Worm (Caenorhabditis elegans) whole organism, young adult: ENCODE measurements around the gene fbxa-157.
A peak's percentile ranks its signal among the peaks of the same experiment; 100 is the strongest.

ENCODE experiments used
- B0035.1 ChIP-seq: sonication (generic microtip); optimal IDR thresholded peaks from 2 replicates; lab custom pipeline; 2016; ENCODE audit warnings: missing genetic modification characterization, mild to moderate bottlenecking, missing compliant biosample characterization, missing genotype, missing genetic modification reagents
- B0261.1 ChIP-seq: sonication (generic microtip); optimal IDR thresholded peaks from 2 replicates; lab custom pipeline; 2016; ENCODE audit warnings: mild to moderate bottlenecking, missing genetic modification characterization, moderate library complexity, missing compliant biosample characterization
- B0336.3 ChIP-seq: fragments of 200-800 bp; sonication (Bioruptor generic); IDR thresholded peaks from 2 replicates; pipeline ENCODE4 v1.3.6; 2022; ENCODE audit warnings: missing genetic modification characterization, missing compliant biosample characterization
- C06A6.2 ChIP-seq: fragments of 200-800 bp; sonication (Bioruptor generic); conservative IDR thresholded peaks from 2 replicates; pipeline ENCODE4 v1.3.6; 2022; ENCODE audit warnings: missing genetic modification characterization, missing compliant biosample characterization
- C17E4.6 ChIP-seq: fragments of 200-800 bp; sonication (Bioruptor generic); IDR thresholded peaks from 2 replicates; pipeline ENCODE4 v1.3.6; 2022; ENCODE audit warnings: missing genetic modification reagents, missing genetic modification characterization, missing compliant biosample characterization
- F23B12.7 ChIP-seq: sonication (generic microtip); optimal IDR thresholded peaks from 2 replicates; lab custom pipeline; 2017; ENCODE audit warnings: missing genetic modification characterization, mild to moderate bottlenecking, missing compliant biosample characterization, antibody characterized with exemption, moderate library complexity; ENCODE audit not compliant: insufficient read depth
- F39B2.1 ChIP-seq: fragments of 200-800 bp; sonication (Bioruptor generic); IDR thresholded peaks from 2 replicates; pipeline ENCODE4 v1.3.6; 2022; ENCODE audit warnings: missing genetic modification reagents, missing genetic modification characterization, missing compliant biosample characterization
- F49E8.2 ChIP-seq: sonication (generic microtip); optimal IDR thresholded peaks from 3 replicates; lab custom pipeline; 2017; ENCODE audit warnings: missing genetic modification characterization, mild to moderate bottlenecking, missing compliant biosample characterization, antibody characterized with exemption, moderate library complexity; ENCODE audit not compliant: insufficient read depth
- F52B5.7 ChIP-seq: sonication (generic microtip); optimal IDR thresholded peaks from 2 replicates; lab custom pipeline; 2016; ENCODE audit warnings: mild to moderate bottlenecking, missing genetic modification characterization, missing compliant biosample characterization
- F55B11.4 ChIP-seq: sonication (generic microtip); optimal IDR thresholded peaks from 2 replicates; lab custom pipeline; 2016; ENCODE audit warnings: missing compliant biosample characterization, missing genetic modification characterization, borderline replicate concordance; ENCODE audit not compliant: insufficient read depth
- T07F8.4 ChIP-seq: sonication (generic microtip); optimal IDR thresholded peaks from 2 replicates; lab custom pipeline; 2016; ENCODE audit warnings: mild to moderate bottlenecking, missing genetic modification characterization, moderate library complexity, missing compliant biosample characterization
- Y53G8AR.9 ChIP-seq: fragments of 200-800 bp; sonication (Bioruptor generic); conservative IDR thresholded peaks from 2 replicates; pipeline ENCODE4 v1.3.6; 2022; ENCODE audit warnings: missing genetic modification reagents, missing genetic modification characterization, missing compliant biosample characterization
- ZK185.1 ChIP-seq: sonication (generic microtip); optimal IDR thresholded peaks from 2 replicates; lab custom pipeline; 2016; ENCODE audit warnings: mild to moderate bottlenecking, missing genetic modification characterization, missing compliant biosample characterization; ENCODE audit not compliant: poor library complexity, severe bottlenecking
- ama-1 ChIP-seq, 3 experiments: fragments of 150-350 bp in 1 of 3; sonication (generic microtip) in 2 of 3; optimal IDR thresholded peaks; 2 replicates each; lab custom pipeline; 2014 to 2018; ENCODE audit warnings: missing biosample characterization in 2 of 3, missing genetic modification characterization in 2 of 3, missing genetic modification reagents in 2 of 3
- atf-7 ChIP-seq: sonication (generic microtip); optimal IDR thresholded peaks from 2 replicates; lab custom pipeline; 2017; ENCODE audit warnings: mild to moderate bottlenecking, missing genetic modification characterization, missing compliant biosample characterization
- attf-3 ChIP-seq: fragments of 200-800 bp; sonication (Bioruptor generic); conservative IDR thresholded peaks from 2 replicates; pipeline ENCODE4 v1.3.6; 2022; ENCODE audit warnings: missing genetic modification reagents, missing genetic modification characterization, missing compliant biosample characterization
- attf-5 ChIP-seq: fragments of 200-800 bp; sonication (Bioruptor generic); optimal IDR thresholded peaks from 2 replicates; lab custom pipeline; 2018; ENCODE audit warnings: mild to moderate bottlenecking, missing genetic modification characterization, missing compliant biosample characterization
- ceh-40 ChIP-seq: fragments of 200-800 bp; sonication (Bioruptor generic); IDR thresholded peaks from 2 replicates; pipeline ENCODE4 v1.3.6; 2022; ENCODE audit warnings: missing genetic modification characterization, missing compliant biosample characterization
- chd-7 ChIP-seq: sonication (generic microtip); optimal IDR thresholded peaks from 2 replicates; lab custom pipeline; 2016; ENCODE audit warnings: mild to moderate bottlenecking, missing genetic modification characterization, moderate library complexity, missing compliant biosample characterization
- dpff-1 ChIP-seq: sonication (generic microtip); optimal IDR thresholded peaks from 2 replicates; lab custom pipeline; 2017; ENCODE audit warnings: mild to moderate bottlenecking, missing genetic modification characterization, missing compliant biosample characterization
- ekl-4 ChIP-seq: fragments of 200-800 bp; sonication (Bioruptor generic); IDR thresholded peaks from 2 replicates; pipeline ENCODE4 v1.3.6; 2022; ENCODE audit warnings: missing genetic modification reagents, missing genetic modification characterization, missing compliant biosample characterization
- fkh-3 ChIP-seq: sonication (generic microtip); optimal IDR thresholded peaks from 2 replicates; lab custom pipeline; 2016; ENCODE audit warnings: mild to moderate bottlenecking, missing genetic modification characterization, missing compliant biosample characterization
- gei-17 ChIP-seq: fragments of 200-800 bp; sonication (Bioruptor generic); optimal IDR thresholded peaks from 2 replicates; lab custom pipeline; 2018; ENCODE audit warnings: mild to moderate bottlenecking, missing genetic modification characterization, missing compliant biosample characterization
- him-1 ChIP-seq: sonication (generic microtip); optimal IDR thresholded peaks from 2 replicates; lab custom pipeline; 2016; ENCODE audit warnings: missing genotype, missing genetic modification reagents, missing genetic modification characterization, missing compliant biosample characterization
- hlh-12 ChIP-seq: sonication (generic microtip); optimal IDR thresholded peaks from 2 replicates; lab custom pipeline; 2016; ENCODE audit warnings: missing genetic modification characterization, missing compliant biosample characterization
- hlh-26 ChIP-seq: fragments of 200-800 bp; sonication (Bioruptor generic); conservative IDR thresholded peaks from 2 replicates; pipeline ENCODE4 v1.3.6; 2022; ENCODE audit warnings: missing genetic modification reagents, missing genetic modification characterization, missing compliant biosample characterization
- hmg-1.2 ChIP-seq: fragments of 200-800 bp; sonication (Bioruptor generic); IDR thresholded peaks from 2 replicates; pipeline ENCODE4 v1.3.6; 2022; ENCODE audit warnings: missing genetic modification reagents, missing genetic modification characterization, missing compliant biosample characterization
- hrde-1 ChIP-seq: sonication (generic microtip); optimal IDR thresholded peaks from 2 replicates; lab custom pipeline; 2016; ENCODE audit warnings: missing genetic modification characterization, mild to moderate bottlenecking, missing compliant biosample characterization, moderate library complexity, missing genotype, missing genetic modification reagents, borderline replicate concordance
- let-526 ChIP-seq: fragments of 200-800 bp; sonication (Bioruptor generic); IDR thresholded peaks from 2 replicates; pipeline ENCODE4 v1.3.6; 2022; ENCODE audit warnings: missing genetic modification reagents, missing genetic modification characterization, missing compliant biosample characterization
- madf-3 ChIP-seq: fragments of 200-800 bp; sonication (Bioruptor generic); IDR thresholded peaks from 2 replicates; pipeline ENCODE4 v1.3.6; 2022; ENCODE audit warnings: missing genetic modification reagents, missing genetic modification characterization, missing compliant biosample characterization
- mcd-1 ChIP-seq: fragments of 200-800 bp; sonication (Bioruptor generic); IDR thresholded peaks from 2 replicates; pipeline ENCODE4 v1.3.6; 2022; ENCODE audit warnings: missing genetic modification reagents, missing genetic modification characterization, missing compliant biosample characterization
- nhr-27 ChIP-seq: fragments of 200-800 bp; sonication (Bioruptor generic); optimal IDR thresholded peaks from 2 replicates; lab custom pipeline; 2018; ENCODE audit warnings: mild to moderate bottlenecking, missing genetic modification characterization, moderate library complexity, missing compliant biosample characterization
- pbrm-1 ChIP-seq: fragments of 200-800 bp; sonication (Bioruptor generic); IDR thresholded peaks from 2 replicates; pipeline ENCODE4 v1.3.6; 2022; ENCODE audit warnings: missing genetic modification reagents, missing genetic modification characterization, missing compliant biosample characterization
- pha-4 ChIP-seq: fragments of 150-350 bp; sonication (generic microtip); optimal IDR thresholded peaks from 2 replicates; lab custom pipeline; 2014; ENCODE audit warnings: missing biosample characterization, missing genetic modification reagents, missing genetic modification characterization
- rpc-1 ChIP-seq, 2 experiments: fragments of 150-350 bp in 1 of 2; sonication (generic microtip) in 1 of 2; optimal IDR thresholded peaks; 2 replicates each; lab custom pipeline; 2014 to 2018; ENCODE audit warnings: missing biosample characterization in 1 of 2, missing genetic modification characterization in 1 of 2, missing genetic modification reagents in 1 of 2, missing genotype in 1 of 2
- sdz-38 ChIP-seq: sonication (generic microtip); optimal IDR thresholded peaks from 2 replicates; lab custom pipeline; 2016; ENCODE audit warnings: missing genotype, missing genetic modification characterization, missing compliant biosample characterization
- snpc-3.4 ChIP-seq: sonication (generic microtip); optimal IDR thresholded peaks from 2 replicates; lab custom pipeline; 2017; ENCODE audit warnings: missing genetic modification characterization, mild to moderate bottlenecking, missing compliant biosample characterization, antibody characterized with exemption, moderate library complexity, missing genotype, missing genetic modification reagents
- sptf-2 ChIP-seq: fragments of 200-800 bp; sonication (Bioruptor generic); optimal IDR thresholded peaks from 2 replicates; lab custom pipeline; 2018; ENCODE audit warnings: mild to moderate bottlenecking, missing genetic modification characterization, missing compliant biosample characterization
- tbp1 ChIP-seq: fragments of 200-800 bp; sonication (Bioruptor generic); optimal IDR thresholded peaks from 2 replicates; lab custom pipeline; 2018; ENCODE audit warnings: mild to moderate bottlenecking, missing genetic modification characterization, missing compliant biosample characterization
- xnd-1 ChIP-seq: sonication (generic microtip); optimal IDR thresholded peaks from 2 replicates; lab custom pipeline; 2016; ENCODE audit warnings: missing genotype, missing genetic modification reagents, missing genetic modification characterization, missing compliant biosample characterization
- zfh-2 ChIP-seq: fragments of 200-800 bp; sonication (Bioruptor generic); conservative IDR thresholded peaks from 2 replicates; pipeline ENCODE4 v1.3.6; 2022; ENCODE audit warnings: missing genetic modification reagents, missing genetic modification characterization, missing compliant biosample characterization
- zim-3 ChIP-seq: sonication (generic microtip); optimal IDR thresholded peaks from 2 replicates; lab custom pipeline; 2017; ENCODE audit warnings: mild to moderate bottlenecking, missing genetic modification characterization, moderate library complexity, missing compliant biosample characterization
- ztf-18 ChIP-seq: sonication (generic microtip); optimal IDR thresholded peaks from 2 replicates; lab custom pipeline; 2016; ENCODE audit warnings: missing genotype, mild to moderate bottlenecking, missing genetic modification characterization, missing compliant biosample characterization

Gene fbxa-157

DNA sequence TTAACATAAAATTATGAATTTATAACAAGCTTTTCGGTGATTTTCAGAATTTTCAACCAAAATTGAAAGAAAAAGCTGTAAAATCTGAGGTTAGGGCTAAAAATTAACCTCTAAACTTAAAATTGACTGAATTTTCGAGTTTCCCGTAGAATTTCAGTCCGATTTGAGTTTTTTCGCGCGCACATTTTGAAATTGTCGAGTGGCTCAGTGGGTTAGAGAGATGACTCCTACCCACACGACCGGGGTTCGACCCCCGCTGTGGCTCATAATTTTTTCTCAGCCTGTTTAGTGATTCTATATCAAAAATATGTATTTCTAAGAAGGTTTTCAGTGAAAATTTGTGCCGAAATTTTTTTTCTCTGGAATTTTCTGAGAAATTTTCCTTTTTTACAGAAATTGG is 32.2 kb downstream of the fbxa-157 start:
- TF ChIP-seq zfh-2, result no peak
- TF ChIP-seq B0261.1 (tag; lab: Kevin White, UChicago), result peak; percentile 31
- peak; percentile 10 for TF ChIP-seq him-1 (tag; lab: Kevin White, UChicago)
- TF ChIP-seq rpc-1 (optimal IDR thresholded peaks at IDR 0.05; lab: Kevin White, UChicago), result peak; percentile 3
- peak; percentile 58 for TF ChIP-seq rpc-1 (tag; optimal IDR thresholded peaks at IDR 0.05; lab: Kevin White, UChicago)
- peak; percentile 70 for TF ChIP-seq tbp1

DNA sequence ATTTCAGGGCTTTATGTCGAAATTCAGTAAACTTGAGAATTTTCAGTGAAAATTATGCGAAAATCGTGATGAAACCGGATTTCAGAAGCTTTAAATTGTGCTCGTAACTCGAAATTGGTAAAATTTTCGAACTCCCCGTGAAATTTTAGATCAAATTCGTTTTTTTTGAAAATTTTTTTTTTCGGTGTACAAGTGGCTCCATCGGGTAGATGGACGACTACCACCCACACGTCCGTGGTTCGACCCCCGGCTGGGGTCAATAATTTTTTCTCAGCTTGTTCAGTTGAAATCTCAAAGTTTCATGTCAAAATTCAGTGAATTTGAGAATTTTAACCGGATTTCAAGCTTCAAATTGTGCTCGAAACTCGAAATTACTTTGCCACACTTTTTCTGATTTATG is 36.3 kb downstream of the fbxa-157 start:
- TF ChIP-seq Y53G8AR.9 (GFP tag; lab: Robert Waterston, UW) (0 out of 2 replicates have a peak, but pooled peaks have one; percentile 24), him-1 (tag; lab: Kevin White, UChicago) (peak; percentile 95), ceh-40 (GFP tag; lab: Robert Waterston, UW) (no peak), F55B11.4 (tag; lab: Kevin White, UChicago) (no peak), ztf-18 (tag; lab: Kevin White, UChicago) (no peak), rpc-1 (optimal IDR thresholded peaks at IDR 0.05; lab: Kevin White, UChicago) (no peak), rpc-1 (tag; optimal IDR thresholded peaks at IDR 0.05; lab: Kevin White, UChicago) (peak; percentile 39), attf-5 (GFP tag; lab: Kevin White, UChicago) (peak; percentile 3), madf-3 (GFP tag; lab: Robert Waterston, UW) (0 out of 2 replicates have a peak, but pooled peaks have one; percentile 37), pha-4 (tag; lab: Kevin White, UChicago) (no peak), C17E4.6 (GFP tag; lab: Robert Waterston, UW) (no peak), F23B12.7 (tag; lab: Kevin White, UChicago) (no peak), hrde-1 (tag; lab: Kevin White, UChicago) (no peak), C06A6.2 (GFP tag; lab: Robert Waterston, UW) (no peak), let-526 (GFP tag; lab: Robert Waterston, UW) (no peak), atf-7 (tag; lab: Kevin White, UChicago) (no peak), fkh-3 (tag; lab: Kevin White, UChicago) (no peak), pbrm-1 (GFP tag; lab: Robert Waterston, UW) (peak; percentile 17; the same call in 1 of the 2 replicates), B0035.1 (tag; lab: Kevin White, UChicago) (no peak), chd-7 (tag; lab: Kevin White, UChicago) (no peak), ekl-4 (GFP tag; lab: Robert Waterston, UW) (0 out of 2 replicates have a peak, but pooled peaks have one; percentile 14), hlh-12 (no peak), B0336.3 (peak; percentile 21; the same call in 1 of the 2 replicates), mcd-1 (GFP tag; lab: Robert Waterston, UW) (peak; percentile 23; the same call in 1 of the 2 replicates), F52B5.7 (tag; lab: Kevin White, UChicago) (no peak), F49E8.2 (tag; lab: Kevin White, UChicago) (peak; percentile 2), hmg-1.2 (GFP tag; lab: Robert Waterston, UW) (0 out of 2 replicates have a peak, but pooled peaks have one; percentile 16), ama-1 (optimal IDR thresholded peaks at IDR 0.05; lab: Kevin White, UChicago) (no peak), ama-1 (GFP tag; optimal IDR thresholded peaks at IDR 0.05; lab: Kevin White, UChicago) (peak in 1 of 2 experiments; percentile 20), T07F8.4 (tag; lab: Kevin White, UChicago) (no peak)

DNA sequence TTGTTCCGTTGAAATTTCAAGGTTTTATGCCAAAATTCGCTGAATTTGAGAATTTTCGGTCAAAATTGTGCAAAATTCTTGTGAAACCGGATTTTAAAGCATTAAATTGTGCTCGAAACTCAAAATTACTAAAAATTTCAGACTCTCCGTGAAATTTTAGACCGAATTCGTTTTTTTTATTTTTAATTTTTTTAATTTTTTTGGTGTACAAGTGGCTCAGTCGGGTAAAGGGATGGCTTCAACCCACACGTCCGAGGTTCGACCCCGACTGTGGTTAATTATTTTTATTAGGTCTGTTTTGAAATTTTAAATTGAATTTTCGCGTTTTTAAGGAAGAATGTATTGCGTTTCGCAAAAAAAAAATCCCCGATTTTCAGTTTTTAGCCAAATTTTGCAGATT is 39.4 kb downstream of the fbxa-157 start:
- TF ChIP-seq ZK185.1 (tag; lab: Kevin White, UChicago) (no peak), nhr-27 (tag; lab: Kevin White, UChicago) (no peak), F39B2.1 (GFP tag; lab: Robert Waterston, UW) (no peak), attf-3 (GFP tag; lab: Robert Waterston, UW) (no peak), F55B11.4 (tag; lab: Kevin White, UChicago) (no peak), gei-17 (no peak), atf-7 (tag; lab: Kevin White, UChicago) (no peak), tbp1 (peak; percentile 53), F52B5.7 (tag; lab: Kevin White, UChicago) (no peak), dpff-1 (tag; lab: Kevin White, UChicago) (no peak), snpc-3.4 (no peak), C06A6.2 (GFP tag; lab: Robert Waterston, UW) (no peak), sptf-2 (GFP tag; lab: Kevin White, UChicago) (no peak), zim-3 (tag; lab: Kevin White, UChicago) (no peak), hlh-26 (GFP tag; lab: Robert Waterston, UW) (no peak), sdz-38 (tag; lab: Kevin White, UChicago) (no peak), C17E4.6 (GFP tag; lab: Robert Waterston, UW) (no peak), xnd-1 (tag; lab: Kevin White, UChicago) (no peak), B0261.1 (tag; lab: Kevin White, UChicago) (peak; percentile 10)
